Fruit fly (Drosophila melanogaster): ENCODE measurements around the gene emei.

dm6 chr3L:11123598-11124284 is 14.3 kb downstream of the emei start:
- TF ChIP-seq psq (optimal IDR thresholded peaks at IDR 0.05) (no peak), Dll (optimal IDR thresholded peaks at IDR 0.05) (peak; percentile 90)

All from whole organism.